Fruit fly (Drosophila melanogaster): Measurements from ENCODE around the gene Ir7f.

Ir7f gene

dm6 chrX:7901153-7902038 lies 17.6 kb upstream of the Ir7f start, which contains the start of the genes RpS6 and bys:
RpS6 (minus strand) TSS chrX:7901331.
bys (plus strand) TSS chrX:7901880.
- TF ChIP-seq usp (GFP tag; optimal IDR thresholded peaks at IDR 0.05) = no peak
- no peak for TF ChIP-seq psq (optimal IDR thresholded peaks at IDR 0.05)
- TF ChIP-seq pan (optimal IDR thresholded peaks at IDR 0.05) = no peak
- no peak for TF ChIP-seq EcR (GFP tag; optimal IDR thresholded peaks at IDR 0.05)
- no peak for TF ChIP-seq CG8478 (optimal IDR thresholded peaks at IDR 0.05)

- no peak for TF ChIP-seq Dll (optimal IDR thresholded peaks at IDR 0.05)
Observed at dm6 chrX:7900659-7901058, 16.8 kb upstream of the Ir7f start.

DNA sequence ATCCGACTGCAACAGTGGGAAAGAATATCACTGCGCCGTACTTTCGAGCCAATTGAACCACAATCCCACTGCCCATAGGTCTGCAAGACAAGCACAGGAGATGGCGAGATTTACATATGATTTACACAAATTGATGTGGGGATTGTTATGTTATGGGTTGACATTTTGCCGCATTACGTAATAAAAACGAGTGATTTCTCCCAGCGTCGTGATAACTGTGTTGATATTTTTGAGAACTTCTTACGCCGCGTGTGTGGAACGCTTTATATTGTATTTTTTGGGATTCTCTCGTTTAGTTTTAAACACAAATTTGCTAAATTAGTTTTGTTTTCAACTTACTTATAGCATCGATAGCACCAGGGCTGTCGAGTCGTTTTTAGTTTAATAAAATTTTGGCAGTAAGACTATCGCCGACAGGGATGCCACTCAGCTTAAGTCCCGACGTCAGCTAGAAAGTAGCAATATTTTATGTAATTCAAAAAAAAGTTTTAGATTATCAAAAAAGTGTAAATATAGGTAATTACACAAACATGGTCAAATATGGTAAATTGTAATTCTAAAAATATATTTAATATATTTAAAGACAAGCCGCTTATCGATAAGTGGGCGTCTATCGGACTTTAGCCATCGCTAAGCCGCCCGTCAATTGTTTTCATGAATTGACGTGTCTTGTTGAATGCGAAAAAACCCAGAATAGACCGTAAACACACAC lies 9.7 kb upstream of the Ir7f start, which contains the start of the genes CG45089, ND-MNLL and p115:
CG45089 (minus strand) TSS at position 388 of the 712 bp plus-strand sequence.
ND-MNLL (minus strand) TSS at position 388 of the 712 bp plus-strand sequence.
p115 (plus strand) TSS at position 621 of the 712 bp plus-strand sequence.
- TF ChIP-seq Dll (optimal IDR thresholded peaks at IDR 0.05) (no peak), pan (optimal IDR thresholded peaks at IDR 0.05) (no peak), CG8478 (optimal IDR thresholded peaks at IDR 0.05) (no peak), EcR (GFP tag; optimal IDR thresholded peaks at IDR 0.05) (no peak), psq (optimal IDR thresholded peaks at IDR 0.05) (no peak), usp (GFP tag; optimal IDR thresholded peaks at IDR 0.05) (no peak)

DNA sequence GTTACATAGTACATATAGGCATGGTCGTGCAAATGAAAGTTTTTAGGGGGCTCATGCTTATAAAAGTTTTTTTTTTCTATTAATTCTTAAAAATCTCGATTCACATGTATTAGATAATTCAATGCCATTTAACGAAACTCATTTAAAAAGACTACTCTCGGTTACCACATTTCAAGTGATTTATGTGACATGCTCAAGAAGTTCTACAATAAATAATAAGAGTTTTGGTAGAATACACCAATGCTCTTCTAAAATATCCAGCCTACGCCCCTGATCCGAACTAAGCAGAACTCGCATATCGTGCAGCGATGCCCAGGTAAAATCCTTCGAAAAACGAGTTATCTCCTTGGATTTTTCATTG lies 8.7 kb upstream of the Ir7f start:
- TF ChIP-seq EcR (GFP tag; optimal IDR thresholded peaks at IDR 0.05) = no peak
- TF ChIP-seq pan (optimal IDR thresholded peaks at IDR 0.05) = no peak
- TF ChIP-seq psq (optimal IDR thresholded peaks at IDR 0.05) = no peak
- no peak for TF ChIP-seq usp (GFP tag; optimal IDR thresholded peaks at IDR 0.05)
- no peak for TF ChIP-seq Dll (optimal IDR thresholded peaks at IDR 0.05)
- no peak for TF ChIP-seq CG8478 (optimal IDR thresholded peaks at IDR 0.05)

DNA sequence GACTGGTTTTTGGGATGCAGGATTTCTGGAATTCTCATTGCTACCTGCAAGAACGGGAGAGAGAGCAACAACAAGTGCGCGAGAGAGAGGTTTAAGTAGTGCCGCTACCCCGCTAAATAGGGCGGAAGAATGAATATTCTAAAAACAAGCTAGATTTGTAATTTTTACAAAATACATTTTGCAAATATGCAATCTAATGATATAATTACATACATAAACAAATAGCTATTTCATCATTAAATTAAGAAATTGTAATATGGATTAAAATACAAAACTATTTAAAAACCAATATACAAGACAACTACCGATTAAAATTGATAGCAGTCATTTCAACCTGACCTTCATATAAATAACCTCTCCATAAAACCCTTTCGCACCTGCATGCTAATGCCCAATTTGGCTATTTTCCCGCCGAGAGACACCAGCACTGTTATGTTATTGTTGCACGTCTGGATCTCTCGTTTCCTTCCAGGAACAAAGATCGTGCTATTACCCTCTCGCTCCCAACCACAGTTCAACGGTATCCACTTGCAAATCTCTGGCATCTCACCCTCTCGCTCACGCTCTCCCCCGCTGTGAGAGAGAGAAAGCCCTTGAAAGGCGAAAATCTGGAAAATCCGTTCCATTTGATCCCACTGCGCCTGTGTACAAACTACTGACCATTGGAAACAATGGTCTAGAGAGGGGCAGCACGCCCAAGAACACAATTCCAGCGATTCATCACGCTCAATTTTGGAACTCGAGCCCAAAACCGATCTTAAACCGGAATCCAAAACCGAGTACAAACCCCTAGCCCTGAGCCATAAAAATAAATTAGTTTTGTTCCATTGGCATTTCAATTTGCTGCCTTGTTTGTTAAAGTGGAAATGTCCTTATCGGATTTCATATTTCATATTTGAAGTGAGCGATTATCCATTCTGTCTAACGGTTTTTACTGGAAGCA lies 8.0 kb upstream of the Ir7f start, which contains the start of gene Nek2:
Nek2 (minus strand) TSS at position 51 of the 943 bp plus-strand sequence.
- no peak for TF ChIP-seq psq (optimal IDR thresholded peaks at IDR 0.05)
- TF ChIP-seq usp (GFP tag; optimal IDR thresholded peaks at IDR 0.05) = no peak
- TF ChIP-seq Dll (optimal IDR thresholded peaks at IDR 0.05) = no peak
- TF ChIP-seq CG8478 (optimal IDR thresholded peaks at IDR 0.05) = no peak
- no peak for TF ChIP-seq EcR (GFP tag; optimal IDR thresholded peaks at IDR 0.05)

dm6 chrX:7888386-7889024 lies 4.7 kb upstream of the Ir7f start, which contains the start of gene Acat1:
Acat1 (minus strand) TSS chrX:7888785.
- no peak for TF ChIP-seq EcR (GFP tag; optimal IDR thresholded peaks at IDR 0.05)
- TF ChIP-seq usp (GFP tag; optimal IDR thresholded peaks at IDR 0.05) = no peak
- TF ChIP-seq CG8478 (optimal IDR thresholded peaks at IDR 0.05) = no peak
- TF ChIP-seq psq (optimal IDR thresholded peaks at IDR 0.05) = no peak
- no peak for TF ChIP-seq pan (optimal IDR thresholded peaks at IDR 0.05)
- TF ChIP-seq Dll (optimal IDR thresholded peaks at IDR 0.05) = no peak

dm6 chrX:7884360-7884759 lies 534 bp upstream of the Ir7f start, which contains the start of gene Ir7g:
Ir7g (plus strand) TSS chrX:7884660.
- TF ChIP-seq CG8478 (optimal IDR thresholded peaks at IDR 0.05) (no peak), pan (optimal IDR thresholded peaks at IDR 0.05) (no peak), Dll (optimal IDR thresholded peaks at IDR 0.05) (no peak), usp (GFP tag; optimal IDR thresholded peaks at IDR 0.05) (no peak), psq (optimal IDR thresholded peaks at IDR 0.05) (no peak), EcR (GFP tag; optimal IDR thresholded peaks at IDR 0.05) (no peak)

- TF ChIP-seq EcR (GFP tag; optimal IDR thresholded peaks at IDR 0.05) (no peak), Dll (optimal IDR thresholded peaks at IDR 0.05) (no peak), psq (optimal IDR thresholded peaks at IDR 0.05) (no peak), pan (optimal IDR thresholded peaks at IDR 0.05) (no peak), CG8478 (optimal IDR thresholded peaks at IDR 0.05) (no peak), usp (GFP tag; optimal IDR thresholded peaks at IDR 0.05) (no peak)
Observed at dm6 chrX:7881579-7881978, 2.2 kb downstream of the Ir7f start, which contains the start of gene Ir7e. Ir7e (minus strand) TSS chrX:7881679.

DNA sequence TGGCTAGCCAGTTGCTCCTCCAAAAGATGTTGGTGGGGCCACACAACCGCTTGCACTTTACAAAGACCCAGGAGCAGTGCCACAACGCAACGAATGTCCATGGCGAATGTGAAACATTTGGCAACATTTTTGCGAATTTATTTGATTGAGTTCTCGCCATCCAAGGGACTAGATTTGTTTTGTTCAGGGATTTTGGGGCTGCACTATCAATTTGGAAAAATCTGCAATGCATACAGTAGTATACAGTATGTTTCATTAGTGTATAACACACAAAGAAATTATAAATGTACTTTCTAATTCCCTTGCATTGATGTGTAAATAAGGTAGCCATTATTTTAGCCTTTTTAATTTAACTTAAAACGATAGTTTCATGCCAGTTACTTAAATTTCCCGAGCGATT lies 5.1 kb downstream of the Ir7f start, which contains the start of gene Ir7d:
Ir7d (minus strand) TSS at position 101 of the 400 bp plus-strand sequence.
- no peak for TF ChIP-seq usp (GFP tag; optimal IDR thresholded peaks at IDR 0.05)

DNA sequence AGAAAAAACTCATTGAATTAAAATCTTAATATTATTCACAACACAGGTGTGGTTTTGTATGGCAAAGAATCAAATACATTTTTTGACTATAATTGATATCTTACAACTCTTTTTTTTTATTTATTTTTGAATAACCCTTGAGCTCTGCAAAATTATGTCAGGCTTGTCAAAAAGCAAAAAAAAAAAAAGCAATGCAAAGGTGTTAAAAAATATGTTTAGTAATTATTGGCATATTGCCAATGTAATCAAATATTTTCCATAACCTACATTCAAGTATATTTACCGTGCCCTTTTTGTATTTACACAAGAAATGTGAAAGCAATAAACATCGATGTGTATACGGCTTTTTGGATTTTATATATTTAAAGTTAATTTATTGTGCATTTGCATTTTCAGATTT lies 9.7 kb downstream of the Ir7f start, which contains the start of gene Ir7c:
Ir7c (plus strand) TSS at position 301 of the 400 bp plus-strand sequence.
- TF ChIP-seq CG8478 (optimal IDR thresholded peaks at IDR 0.05) = no peak
- no peak for TF ChIP-seq EcR (GFP tag; optimal IDR thresholded peaks at IDR 0.05)
- TF ChIP-seq usp (GFP tag; optimal IDR thresholded peaks at IDR 0.05) = no peak
- no peak for TF ChIP-seq psq (optimal IDR thresholded peaks at IDR 0.05)
